Fruit fly (Drosophila melanogaster) whole organism, embryonic: ENCODE results near the gene Or67d.

Source experiments
- Ada2b ChIP-seq: fragments of 200-800 bp; sonication (Bioruptor generic); IDR thresholded peaks from 2 replicates; pipeline ENCODE4 v1.3.6; 2022; ENCODE audit warnings: missing biosample characterization, missing genetic modification characterization
- CG10543 ChIP-seq: fragments of 200-800 bp; sonication (Bioruptor generic); optimal IDR thresholded peaks from 3 replicates; lab custom pipeline; 2017; ENCODE audit warnings: missing biosample characterization, mild to moderate bottlenecking, missing genetic modification characterization, moderate library complexity
- CG10654 ChIP-seq: fragments of 200-800 bp; sonication (Bioruptor generic); optimal IDR thresholded peaks from 2 replicates; lab custom pipeline; 2016; ENCODE audit warnings: missing biosample characterization, missing genetic modification characterization
- CG10959 ChIP-seq: fragments of 200-800 bp; sonication (Bioruptor generic); IDR thresholded peaks from 2 replicates; pipeline ENCODE4 v1.3.6; 2022; ENCODE audit warnings: missing biosample characterization, missing genetic modification characterization
- CG10979 ChIP-seq: fragments of 200-800 bp; sonication (Bioruptor generic); optimal IDR thresholded peaks from 2 replicates; lab custom pipeline; 2018; ENCODE audit warnings: missing biosample characterization, mild to moderate bottlenecking, missing genetic modification characterization, moderate library complexity
- CG12391 ChIP-seq: fragments of 200-800 bp; sonication (Bioruptor generic); optimal IDR thresholded peaks from 3 replicates; lab custom pipeline; 2018; ENCODE audit warnings: missing biosample characterization, mild to moderate bottlenecking, missing genetic modification characterization, moderate library complexity
- CG2889 ChIP-seq: fragments of 200-800 bp; sonication (Bioruptor generic); IDR thresholded peaks from 3 replicates; pipeline ENCODE4 v1.3.6; 2022; ENCODE audit warnings: missing biosample characterization, missing genetic modification characterization
- CG31388 ChIP-seq: fragments of 200-800 bp; sonication (Bioruptor generic); optimal IDR thresholded peaks from 2 replicates; lab custom pipeline; 2016; ENCODE audit warnings: missing biosample characterization, missing genetic modification characterization
- CG32772 ChIP-seq: fragments of 200-800 bp; sonication (Bioruptor generic); IDR thresholded peaks from 2 replicates; pipeline ENCODE4 v1.3.6; 2022; ENCODE audit warnings: missing biosample characterization, missing genetic modification characterization
- CG33557 ChIP-seq: fragments of 200-800 bp; sonication (Bioruptor generic); optimal IDR thresholded peaks from 2 replicates; lab custom pipeline; 2019; ENCODE audit warnings: missing biosample characterization, mild to moderate bottlenecking, missing genetic modification characterization, moderate library complexity
- CG3407 ChIP-seq: fragments of 200-800 bp; sonication (Bioruptor generic); optimal IDR thresholded peaks from 2 replicates; lab custom pipeline; 2018; ENCODE audit warnings: missing biosample characterization, mild to moderate bottlenecking, missing genetic modification characterization
- CG43689 ChIP-seq: fragments of 200-800 bp; sonication (Bioruptor generic); IDR thresholded peaks from 2 replicates; pipeline ENCODE4 v1.3.6; 2022; ENCODE audit warnings: missing biosample characterization, missing genetic modification characterization
- CG4617 ChIP-seq: fragments of 200-800 bp; sonication (Bioruptor generic); optimal IDR thresholded peaks from 3 replicates; lab custom pipeline; 2016; ENCODE audit warnings: missing biosample characterization, missing genetic modification characterization, borderline replicate concordance
- CG6813 ChIP-seq: fragments of 200-800 bp; sonication (Bioruptor generic); optimal IDR thresholded peaks from 2 replicates; lab custom pipeline; 2017; ENCODE audit warnings: missing biosample characterization, missing genetic modification characterization, mild to moderate bottlenecking, moderate library complexity, missing genetic modification reagents
- CG7372 ChIP-seq: fragments of 200-800 bp; sonication (Bioruptor generic); IDR thresholded peaks from 2 replicates; pipeline ENCODE4 v1.3.6; 2022; ENCODE audit warnings: missing biosample characterization, missing genetic modification characterization
- CG8478 ChIP-seq: fragments of >200 bp; optimal IDR thresholded peaks from 2 replicates; lab custom pipeline; 2018
- Camta ChIP-seq: fragments of 200-800 bp; sonication (Bioruptor generic); optimal IDR thresholded peaks from 2 replicates; lab custom pipeline; 2016; ENCODE audit warnings: missing biosample characterization, missing genetic modification characterization
- Dip2 ChIP-seq: fragments of 200-800 bp; sonication (Bioruptor generic); IDR thresholded peaks from 2 replicates; pipeline ENCODE4 v1.3.6; 2022; ENCODE audit warnings: missing biosample characterization, missing genetic modification characterization
- ERR ChIP-seq: fragments of 200-800 bp; sonication (Bioruptor generic); optimal IDR thresholded peaks from 2 replicates; lab custom pipeline; 2016; ENCODE audit warnings: missing biosample characterization, missing genetic modification characterization
- HLH4C ChIP-seq: fragments of 200-800 bp; sonication (Bioruptor generic); IDR thresholded peaks from 3 replicates; pipeline ENCODE4 v1.3.6; 2022; ENCODE audit warnings: missing biosample characterization, missing genetic modification characterization; ENCODE audit not compliant: partially characterized antibody
- HLHmδ ChIP-seq: fragments of 200-800 bp; sonication (Bioruptor generic); optimal IDR thresholded peaks from 2 replicates; lab custom pipeline; 2018; ENCODE audit warnings: missing biosample characterization, mild to moderate bottlenecking, missing genetic modification characterization, moderate library complexity
- Hsf ChIP-seq: fragments of 200-800 bp; sonication (Bioruptor generic); optimal IDR thresholded peaks from 3 replicates; lab custom pipeline; 2016; ENCODE audit warnings: missing biosample characterization, missing genetic modification characterization
- MTF-1 ChIP-seq: fragments of 200-800 bp; sonication (Bioruptor generic); optimal IDR thresholded peaks from 2 replicates; lab custom pipeline; 2018; ENCODE audit warnings: missing biosample characterization, mild to moderate bottlenecking, missing genetic modification characterization, borderline replicate concordance
- Max ChIP-seq: fragments of 200-800 bp; sonication (Bioruptor generic); optimal IDR thresholded peaks from 2 replicates; lab custom pipeline; 2016; ENCODE audit warnings: missing biosample characterization, mild to moderate bottlenecking, missing genetic modification characterization
- Mrtf ChIP-seq: fragments of 200-800 bp; sonication (Bioruptor generic); IDR thresholded peaks from 3 replicates; pipeline ENCODE4 v1.3.6; 2022; ENCODE audit warnings: missing biosample characterization, missing genetic modification characterization
- NK7.1 ChIP-seq: fragments of 200-800 bp; sonication (Bioruptor generic); optimal IDR thresholded peaks from 3 replicates; lab custom pipeline; 2016; ENCODE audit warnings: missing biosample characterization, missing genetic modification characterization
- Oli ChIP-seq: fragments of 200-800 bp; sonication (Bioruptor generic); optimal IDR thresholded peaks from 2 replicates; lab custom pipeline; 2018; ENCODE audit warnings: missing biosample characterization, mild to moderate bottlenecking, missing genetic modification characterization, moderate library complexity
- Ravus ChIP-seq: fragments of 200-800 bp; sonication (Bioruptor generic); IDR thresholded peaks from 2 replicates; pipeline ENCODE4 v1.3.6; 2022; ENCODE audit warnings: missing biosample characterization, missing genetic modification characterization
- Sox100B ChIP-seq: fragments of 200-800 bp; sonication (Bioruptor generic); optimal IDR thresholded peaks from 3 replicates; lab custom pipeline; 2018; ENCODE audit warnings: missing biosample characterization, mild to moderate bottlenecking, missing genetic modification characterization
- Spps ChIP-seq: fragments of 200-800 bp; sonication (Bioruptor generic); optimal IDR thresholded peaks from 2 replicates; lab custom pipeline; 2018; ENCODE audit warnings: missing biosample characterization, mild to moderate bottlenecking, missing genetic modification characterization
- Tbp ChIP-seq: fragments of >200 bp; optimal IDR thresholded peaks from 2 replicates; lab custom pipeline; 2018; ENCODE audit warnings: missing biosample characterization, missing genetic modification characterization
- ara ChIP-seq: fragments of 200-800 bp; sonication (Bioruptor generic); IDR thresholded peaks from 2 replicates; pipeline ENCODE4 v1.3.6; 2022; ENCODE audit warnings: missing biosample characterization, missing genetic modification characterization
- bsh ChIP-seq, 2 experiments: fragments of 200-800 bp; sonication (Bioruptor generic); optimal IDR thresholded peaks; 2 replicates each; lab custom pipeline; 2017 to 2018; ENCODE audit warnings: mild to moderate bottlenecking in 2 of 2, missing biosample characterization in 2 of 2, missing genetic modification characterization in 2 of 2, moderate library complexity in 1 of 2
- cg ChIP-seq: fragments of 200-800 bp; sonication (Bioruptor generic); optimal IDR thresholded peaks from 3 replicates; lab custom pipeline; 2019; ENCODE audit warnings: missing biosample characterization, mild to moderate bottlenecking, missing genetic modification characterization, moderate library complexity
- chinmo ChIP-seq: fragments of 200-800 bp; sonication (Bioruptor generic); IDR thresholded peaks from 4 replicates; pipeline ENCODE4 v1.3.6; 2022; ENCODE audit warnings: missing biosample characterization, missing genetic modification characterization; ENCODE audit not compliant: partially characterized antibody
- crc ChIP-seq: fragments of 200-800 bp; sonication (Bioruptor generic); optimal IDR thresholded peaks from 2 replicates; lab custom pipeline; 2016; ENCODE audit warnings: missing biosample characterization, missing genetic modification characterization
- dmrt11E ChIP-seq: fragments of 200-800 bp; sonication (Bioruptor generic); optimal IDR thresholded peaks from 3 replicates; lab custom pipeline; 2018; ENCODE audit warnings: missing biosample characterization, mild to moderate bottlenecking, missing genetic modification characterization, moderate library complexity
- hb ChIP-seq: fragments of 200-800 bp; sonication (Bioruptor generic); IDR thresholded peaks from 3 replicates; pipeline ENCODE4 v1.3.6; 2022; ENCODE audit warnings: missing biosample characterization, missing genetic modification characterization; ENCODE audit not compliant: partially characterized antibody
- insv ChIP-seq, 2 experiments: fragments of 200-800 bp; sonication (Bioruptor generic); optimal IDR thresholded peaks; 3 replicates each; lab custom pipeline; 2016 to 2018; ENCODE audit warnings: missing biosample characterization in 2 of 2, missing genetic modification characterization in 2 of 2
- ken ChIP-seq: fragments of 200-800 bp; sonication (Bioruptor generic); IDR thresholded peaks from 3 replicates; pipeline ENCODE4 v1.3.6; 2022; ENCODE audit warnings: missing biosample characterization, missing genetic modification characterization
- lmd ChIP-seq: fragments of 200-800 bp; sonication (Bioruptor generic); IDR thresholded peaks from 2 replicates; pipeline ENCODE4 v1.3.6; 2022; ENCODE audit warnings: missing biosample characterization, missing genetic modification characterization
- nom ChIP-seq: fragments of 200-800 bp; sonication (Bioruptor generic); optimal IDR thresholded peaks from 2 replicates; lab custom pipeline; 2017; ENCODE audit warnings: missing biosample characterization, missing genetic modification characterization, mild to moderate bottlenecking, moderate library complexity, missing genetic modification reagents
- org-1 ChIP-seq: fragments of 200-800 bp; sonication (Bioruptor generic); optimal IDR thresholded peaks from 2 replicates; lab custom pipeline; 2017; ENCODE audit warnings: missing biosample characterization, missing genetic modification characterization
- rib ChIP-seq: fragments of 200-800 bp; sonication (Bioruptor generic); IDR thresholded peaks from 2 replicates; pipeline ENCODE4 v1.3.6; 2022; ENCODE audit warnings: missing biosample characterization, missing genetic modification characterization
- sens ChIP-seq: fragments of 200-800 bp; sonication (Bioruptor generic); peaks from one replicate; lab custom pipeline; 2016; ENCODE audit warnings: missing biosample characterization, missing genetic modification characterization
- slbo ChIP-seq: fragments of 200-800 bp; sonication (Bioruptor generic); IDR thresholded peaks from 2 replicates; pipeline ENCODE4 v1.3.6; 2022; ENCODE audit warnings: missing biosample characterization, missing genetic modification characterization
- so ChIP-seq: fragments of 200-800 bp; sonication (Bioruptor generic); IDR thresholded peaks from 3 replicates; pipeline ENCODE4 v1.3.6; 2022; ENCODE audit warnings: missing biosample characterization, missing genetic modification characterization
- sqz ChIP-seq: fragments of 200-800 bp; sonication (Bioruptor generic); optimal IDR thresholded peaks from 3 replicates; lab custom pipeline; 2018; ENCODE audit warnings: missing biosample characterization, mild to moderate bottlenecking, missing genetic modification characterization
- tio ChIP-seq: fragments of 200-800 bp; sonication (Bioruptor generic); optimal IDR thresholded peaks from 2 replicates; lab custom pipeline; 2017; ENCODE audit warnings: missing biosample characterization, missing genetic modification characterization, inconsistent platforms
- tna ChIP-seq: fragments of 200-800 bp; sonication (Bioruptor generic); IDR thresholded peaks from 2 replicates; pipeline ENCODE4 v1.3.6; 2022; ENCODE audit warnings: missing biosample characterization, missing genetic modification characterization; ENCODE audit not compliant: partially characterized antibody
- vnd ChIP-seq: fragments of 200-800 bp; sonication (Bioruptor generic); IDR thresholded peaks from 3 replicates; pipeline ENCODE4 v1.3.6; 2022; ENCODE audit warnings: missing biosample characterization, missing genetic modification characterization; ENCODE audit not compliant: partially characterized antibody
- vvl ChIP-seq: fragments of 200-800 bp; sonication (Bioruptor generic); IDR thresholded peaks from 2 replicates; pipeline ENCODE4 v1.3.6; 2022; ENCODE audit warnings: missing biosample characterization, missing genetic modification characterization

The Or67d gene

dm6 chr3L:10267605-10268004, 5.4 kb upstream of the Or67d start:
- TF ChIP-seq sens (GFP tag; lab: Kevin White, UChicago) (peak; percentile 15), nom (GFP tag; lab: Kevin White, UChicago) (no peak), Camta (GFP tag; lab: Kevin White, UChicago) (no peak), vnd (no peak), dmrt11E (tag; lab: Kevin White, UChicago) (peak; percentile 7), CG6813 (GFP tag; lab: Kevin White, UChicago) (no peak), CG10543 (no peak), slbo (no peak), CG4617 (GFP tag; lab: Kevin White, UChicago) (no peak), HLH4C (GFP tag; lab: Robert Waterston, UW) (no peak), bsh (GFP tag; optimal IDR thresholded peaks at IDR 0.05; lab: Kevin White, UChicago) (peak in 1 of 2 experiments; percentile 32), Hsf (no peak), sqz (peak; percentile 39), Tbp (GFP tag; lab: Kevin White, UChicago) (no peak), MTF-1 (GFP tag; lab: Kevin White, UChicago) (no peak), CG33557 (GFP tag; lab: Kevin White, UChicago) (no peak), Sox100B (GFP tag; lab: Kevin White, UChicago) (no peak), vvl (peak; percentile 11; the same call in 1 of the 2 replicates), CG7372 (GFP tag; lab: Robert Waterston, UW) (no peak), CG43689 (GFP tag; lab: Robert Waterston, UW) (no peak), CG31388 (GFP tag; lab: Kevin White, UChicago) (no peak), CG12391 (tag; lab: Kevin White, UChicago) (no peak), HLHmδ (no peak), CG3407 (GFP tag; lab: Kevin White, UChicago) (no peak), Mrtf (no peak), tio (GFP tag; lab: Kevin White, UChicago) (no peak), CG10959 (GFP tag; lab: Robert Waterston, UW) (0 out of 2 replicates have a peak, but pooled peaks have one; percentile 17), NK7.1 (GFP tag; lab: Kevin White, UChicago) (no peak), insv (GFP tag; optimal IDR thresholded peaks at IDR 0.05; lab: Kevin White, UChicago) (no peak), cg (GFP tag; lab: Kevin White, UChicago) (no peak), tna (GFP tag; lab: Robert Waterston, UW) (no peak), CG10979 (tag; lab: Kevin White, UChicago) (peak; percentile 12), lmd (no peak), Ada2b (GFP tag; lab: Robert Waterston, UW) (no peak), Oli (tag; lab: Kevin White, UChicago) (no peak), so (no peak), Ravus (GFP tag; lab: Robert Waterston, UW) (no peak), Spps (no peak), Dip2 (no peak), ara (GFP tag; lab: Robert Waterston, UW) (no peak), rib (no peak), Max (GFP tag; lab: Kevin White, UChicago) (no peak), org-1 (no peak), chinmo (GFP tag; lab: Robert Waterston, UW) (no peak), crc (GFP tag; lab: Kevin White, UChicago) (no peak), ERR (GFP tag; lab: Kevin White, UChicago) (no peak), hb (GFP tag; lab: Robert Waterston, UW) (no peak), ken (GFP tag; lab: Robert Waterston, UW) (no peak), CG2889 (GFP tag; lab: Robert Waterston, UW) (no peak), CG32772 (no peak), CG10654 (GFP tag; lab: Kevin White, UChicago) (no peak), CG8478 (lab: Kevin White, UChicago) (no peak)
